Worm (Caenorhabditis elegans) whole organism, L2 larva: ENCODE data around the gene col-85.

Source experiments
- C34F6.9 ChIP-seq: fragments of 150-350 bp; optimal IDR thresholded peaks from 2 replicates; lab custom pipeline; 2014; ENCODE audit warnings: missing biosample characterization, missing genetic modification characterization
- F13H6.1 ChIP-seq: sonication (generic microtip); optimal IDR thresholded peaks from 2 replicates; lab custom pipeline; 2016; ENCODE audit warnings: missing genetic modification characterization, missing compliant biosample characterization
- R02D3.7 ChIP-seq: fragments of 150-350 bp; optimal IDR thresholded peaks from 2 replicates; lab custom pipeline; 2014; ENCODE audit warnings: missing biosample characterization, missing genetic modification characterization
- ZK546.5 ChIP-seq: sonication (generic microtip); optimal IDR thresholded peaks from 2 replicates; lab custom pipeline; 2017; ENCODE audit warnings: missing biosample characterization, missing genetic modification characterization
- alr-1 ChIP-seq: fragments of 150-350 bp; optimal IDR thresholded peaks from 2 replicates; lab custom pipeline; 2014; ENCODE audit warnings: missing biosample characterization, missing genetic modification characterization
- aly-2 ChIP-seq: fragments of 150-350 bp; optimal IDR thresholded peaks from 2 replicates; lab custom pipeline; 2014; ENCODE audit warnings: missing biosample characterization, missing genetic modification characterization
- ama-1 ChIP-seq: fragments of 150-350 bp; optimal IDR thresholded peaks from 2 replicates; lab custom pipeline; 2018; ENCODE audit warnings: inconsistent platforms
- blmp-1 ChIP-seq: sonication (generic microtip); optimal IDR thresholded peaks from 2 replicates; lab custom pipeline; 2017; ENCODE audit warnings: missing genetic modification characterization, mild to moderate bottlenecking, missing compliant biosample characterization, antibody characterized with exemption, moderate library complexity; ENCODE audit not compliant: insufficient read depth
- ceh-82 ChIP-seq: fragments of 150-350 bp; optimal IDR thresholded peaks from 2 replicates; lab custom pipeline; 2014; ENCODE audit warnings: missing biosample characterization, missing genetic modification characterization
- crh-2 ChIP-seq: sonication (generic microtip); optimal IDR thresholded peaks from 2 replicates; lab custom pipeline; 2017; ENCODE audit warnings: missing biosample characterization, missing genetic modification characterization
- egl-27 ChIP-seq: sonication (generic microtip); optimal IDR thresholded peaks from 3 replicates; lab custom pipeline; 2017; ENCODE audit warnings: missing biosample characterization, missing genetic modification reagents, missing genetic modification characterization
- elt-1 ChIP-seq: fragments of 150-350 bp; optimal IDR thresholded peaks from 2 replicates; lab custom pipeline; 2014; ENCODE audit warnings: missing biosample characterization, missing genetic modification characterization
- elt-3 ChIP-seq: sonication (generic microtip); optimal IDR thresholded peaks from 2 replicates; lab custom pipeline; 2017; ENCODE audit warnings: missing biosample characterization, missing genetic modification characterization
- gmeb-1 ChIP-seq: fragments of 150-350 bp; optimal IDR thresholded peaks from 2 replicates; lab custom pipeline; 2014; ENCODE audit warnings: missing biosample characterization, missing genetic modification characterization
- lin-11 ChIP-seq: fragments of 150-350 bp; sonication (generic microtip); optimal IDR thresholded peaks from 2 replicates; lab custom pipeline; 2014; ENCODE audit warnings: missing biosample characterization, missing genetic modification characterization, inconsistent platforms, mixed read lengths
- lin-13 ChIP-seq: fragments of 150-350 bp; optimal IDR thresholded peaks from 2 replicates; lab custom pipeline; 2014; ENCODE audit warnings: missing biosample characterization, missing genetic modification reagents, missing genetic modification characterization
- lin-39 ChIP-seq: fragments of 150-350 bp; optimal IDR thresholded peaks from 2 replicates; lab custom pipeline; 2014; ENCODE audit warnings: missing biosample characterization, missing genetic modification reagents, missing genetic modification characterization
- lsy-2 ChIP-seq, 2 experiments: fragments of 150-350 bp in 1 of 2; sonication (generic microtip) in 1 of 2; optimal IDR thresholded peaks; 2 replicates each; lab custom pipeline; 2014 to 2017; ENCODE audit warnings: missing biosample characterization in 2 of 2, missing genetic modification characterization in 2 of 2
- mab-5 ChIP-seq: fragments of 150-350 bp; optimal IDR thresholded peaks from 2 replicates; lab custom pipeline; 2014; ENCODE audit warnings: missing biosample characterization, missing genetic modification characterization
- nhr-10 ChIP-seq: sonication (generic microtip); optimal IDR thresholded peaks from 2 replicates; lab custom pipeline; 2017; ENCODE audit warnings: missing biosample characterization, missing genetic modification characterization
- nhr-12 ChIP-seq: fragments of 150-350 bp; optimal IDR thresholded peaks from 2 replicates; lab custom pipeline; 2014; ENCODE audit warnings: missing biosample characterization, missing genetic modification characterization
- nhr-129 ChIP-seq: fragments of 150-350 bp; optimal IDR thresholded peaks from 2 replicates; lab custom pipeline; 2014; ENCODE audit warnings: missing biosample characterization, missing genetic modification characterization
- nhr-23 ChIP-seq: fragments of 150-350 bp; optimal IDR thresholded peaks from 2 replicates; lab custom pipeline; 2014; ENCODE audit warnings: missing biosample characterization, missing genetic modification reagents, missing genetic modification characterization
- nhr-25 ChIP-seq: fragments of 150-350 bp; sonication (generic microtip); optimal IDR thresholded peaks from 3 replicates; lab custom pipeline; 2014; ENCODE audit warnings: missing biosample characterization, missing genetic modification characterization
- nhr-77 ChIP-seq: fragments of 150-350 bp; optimal IDR thresholded peaks from 2 replicates; lab custom pipeline; 2014; ENCODE audit warnings: missing biosample characterization, missing genetic modification characterization
- peb-1 ChIP-seq: fragments of 150-350 bp; optimal IDR thresholded peaks from 2 replicates; lab custom pipeline; 2014; ENCODE audit warnings: missing biosample characterization, missing genetic modification characterization
- sem-4 ChIP-seq: fragments of 150-350 bp; optimal IDR thresholded peaks from 2 replicates; lab custom pipeline; 2014; ENCODE audit warnings: missing biosample characterization, missing genetic modification reagents, missing genetic modification characterization
- skn-1 ChIP-seq: sonication (generic microtip); optimal IDR thresholded peaks from 2 replicates; lab custom pipeline; 2017; ENCODE audit warnings: missing biosample characterization, missing genetic modification characterization
- sma-3 ChIP-seq: sonication (generic microtip); optimal IDR thresholded peaks from 2 replicates; lab custom pipeline; 2016; ENCODE audit warnings: missing genetic modification reagents, missing genetic modification characterization, missing compliant biosample characterization
- sma-9 ChIP-seq, 2 experiments: fragments of 150-350 bp in 1 of 2; sonication (generic microtip) in 1 of 2; optimal IDR thresholded peaks; 2 replicates each; lab custom pipeline; 2014 to 2016; ENCODE audit warnings: missing genetic modification characterization in 2 of 2, mild to moderate bottlenecking in 1 of 2, missing biosample characterization in 1 of 2, missing compliant biosample characterization in 1 of 2, missing genetic modification reagents in 1 of 2, moderate library complexity in 1 of 2
- snpc-4 ChIP-seq: fragments of 150-350 bp; optimal IDR thresholded peaks from 2 replicates; lab custom pipeline; 2014; ENCODE audit warnings: missing biosample characterization, missing genetic modification characterization
- unc-39 ChIP-seq: fragments of 150-350 bp; optimal IDR thresholded peaks from 2 replicates; lab custom pipeline; 2014; ENCODE audit warnings: missing biosample characterization, missing genetic modification characterization
- unc-55 ChIP-seq: fragments of 150-350 bp; sonication (generic microtip); optimal IDR thresholded peaks from 3 replicates; lab custom pipeline; 2014; ENCODE audit warnings: missing biosample characterization, missing genetic modification reagents, missing genetic modification characterization
- unc-62 ChIP-seq: fragments of 150-350 bp; optimal IDR thresholded peaks from 2 replicates; lab custom pipeline; 2014; ENCODE audit warnings: missing biosample characterization, missing genetic modification reagents, missing genetic modification characterization
- zag-1 ChIP-seq: fragments of 150-350 bp; optimal IDR thresholded peaks from 2 replicates; lab custom pipeline; 2014; ENCODE audit warnings: missing biosample characterization, missing genetic modification characterization

Gene col-85

DNA sequence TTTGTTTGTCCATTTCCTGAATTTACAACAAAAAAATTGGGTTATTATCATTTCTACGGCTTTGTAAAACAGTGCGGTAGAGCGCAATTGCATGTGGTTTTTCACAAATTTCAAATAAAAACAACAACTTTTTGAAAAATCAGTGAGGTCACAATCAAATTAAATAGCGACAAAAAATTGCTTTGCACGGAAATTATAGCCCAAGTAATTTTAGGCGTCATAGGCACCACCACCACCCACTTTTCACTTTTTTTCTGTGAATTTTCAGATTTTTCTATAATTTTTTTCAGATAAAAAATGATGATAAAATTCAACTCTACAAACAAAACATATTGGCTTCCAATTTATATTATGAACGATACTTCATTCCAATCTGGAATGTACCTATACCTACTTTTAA lies 37.6 kb downstream of the col-85 start, which contains the start of gene sre-38:
Gene sre-38 (plus strand): TSS at position 301 of the 400 bp plus-strand sequence.
- TF ChIP-seq lin-13 (no peak), lin-39 (no peak), lsy-2 (tag; optimal IDR thresholded peaks at IDR 0.05; lab: Kevin White, UChicago) (no peak), zag-1 (no peak)

DNA sequence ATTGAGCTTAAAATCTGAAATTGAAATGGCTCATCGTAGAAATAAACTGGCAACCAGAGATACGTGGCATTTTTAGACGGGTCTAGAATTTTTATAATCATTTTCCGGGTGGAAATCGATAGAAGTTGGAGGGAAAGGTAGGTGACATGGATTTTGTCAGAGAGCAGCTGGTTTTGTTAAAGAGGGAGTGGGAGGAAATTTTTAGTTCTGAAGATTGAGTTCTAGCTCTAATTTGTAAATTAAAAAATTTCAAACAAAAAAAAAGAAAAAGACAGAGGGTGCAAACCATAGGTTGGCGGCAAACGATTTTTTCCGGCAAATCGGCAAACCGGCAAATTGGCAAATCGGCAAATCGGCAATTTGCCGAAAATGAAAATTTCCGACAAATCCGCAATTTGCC lies 38.3 kb downstream of the col-85 start, which contains the start of gene sre-32:
Gene sre-32 (minus strand): TSS at position 101 of the 400 bp plus-strand sequence.
- TF ChIP-seq lin-13 (no peak), crh-2 (tag; lab: Kevin White, UChicago) (no peak), mab-5 (tag; lab: Kevin White, UChicago) (no peak), lsy-2 (tag; optimal IDR thresholded peaks at IDR 0.05; lab: Kevin White, UChicago) (no peak), sem-4 (tag; lab: Kevin White, UChicago) (no peak), nhr-25 (no peak), sma-9 (GFP tag; optimal IDR thresholded peaks at IDR 0.05; lab: Kevin White, UChicago) (no peak), sma-9 (tag; optimal IDR thresholded peaks at IDR 0.05; lab: Kevin White, UChicago) (no peak), nhr-23 (tag; lab: Kevin White, UChicago) (no peak), nhr-77 (tag; lab: Kevin White, UChicago) (no peak), peb-1 (tag; lab: Kevin White, UChicago) (no peak), unc-39 (tag; lab: Kevin White, UChicago) (no peak), nhr-12 (tag; lab: Kevin White, UChicago) (no peak), F13H6.1 (tag; lab: Kevin White, UChicago) (no peak), ZK546.5 (tag; lab: Kevin White, UChicago) (no peak), egl-27 (tag; lab: Kevin White, UChicago) (no peak)

DNA sequence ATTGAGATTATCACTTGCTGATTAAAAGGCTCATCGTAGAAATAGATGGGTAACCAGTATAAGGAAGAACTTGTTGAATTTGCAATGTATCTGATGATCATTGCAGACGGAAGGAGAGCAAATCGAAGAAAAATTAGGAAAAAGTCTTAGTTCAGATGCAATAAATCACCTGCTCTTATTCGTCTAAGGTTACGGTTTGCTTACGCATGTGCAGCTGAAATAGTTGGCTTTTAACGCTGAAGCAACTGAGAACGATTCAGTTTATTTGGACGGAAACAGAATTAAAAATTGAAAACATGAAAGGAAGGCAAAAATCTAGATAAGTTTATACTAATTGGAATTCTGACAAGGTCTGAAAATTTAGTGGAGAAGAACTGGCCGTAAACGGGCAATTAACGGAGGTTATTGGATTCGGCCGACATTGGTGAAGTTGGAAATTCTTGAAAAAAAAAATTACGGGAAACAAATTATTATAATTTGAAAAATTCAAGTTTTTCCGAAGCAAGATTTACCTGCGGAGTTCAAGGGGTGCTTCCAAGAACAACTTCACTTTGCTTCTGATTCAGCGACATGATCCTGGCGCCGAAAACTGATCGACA lies 42.0 kb downstream of the col-85 start, which contains the start of the genes sre-35 and sre-33:
Gene sre-35 (minus strand): TSS at position 101 of the 599 bp plus-strand sequence.
Gene sre-33 (plus strand): TSS at position 549 of the 599 bp plus-strand sequence.
- TF ChIP-seq lsy-2 (tag; optimal IDR thresholded peaks at IDR 0.05; lab: Kevin White, UChicago) (no peak), lin-13 (no peak), ceh-82 (tag; lab: Kevin White, UChicago) (no peak), sem-4 (tag; lab: Kevin White, UChicago) (no peak), nhr-12 (tag; lab: Kevin White, UChicago) (no peak), crh-2 (tag; lab: Kevin White, UChicago) (no peak), egl-27 (tag; lab: Kevin White, UChicago) (no peak), unc-62 (GFP tag; lab: Kevin White, UChicago) (no peak), alr-1 (tag; lab: Kevin White, UChicago) (no peak), nhr-129 (tag; lab: Kevin White, UChicago) (no peak), skn-1 (tag; lab: Kevin White, UChicago) (no peak), elt-3 (no peak)

DNA sequence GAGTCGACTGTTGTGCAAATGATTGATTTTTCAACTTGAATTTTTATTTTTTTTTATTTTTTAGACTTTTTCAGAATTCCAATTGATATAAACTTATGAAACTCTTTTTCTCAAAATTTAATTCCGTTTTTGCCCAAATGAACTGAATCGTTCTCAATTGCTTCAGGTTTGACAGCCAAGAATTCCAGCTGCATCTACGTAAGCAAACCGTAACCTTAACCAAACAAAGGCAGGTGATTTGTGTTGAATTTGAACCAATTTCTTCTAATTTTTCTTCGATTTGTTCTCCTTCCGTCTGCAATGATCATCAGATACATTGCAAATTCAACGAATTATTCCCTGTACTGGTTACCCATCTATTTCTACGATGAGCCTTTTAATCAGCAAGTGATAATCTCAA lies 45.0 kb downstream of the col-85 start, which contains the start of gene sre-34:
Gene sre-34 (plus strand): TSS at position 301 of the 400 bp plus-strand sequence.
- no peak for TF ChIP-seq peb-1 (tag; lab: Kevin White, UChicago)
- TF ChIP-seq R02D3.7 (tag; lab: Kevin White, UChicago) = no peak
- no peak for TF ChIP-seq sem-4 (tag; lab: Kevin White, UChicago)
- no peak for TF ChIP-seq C34F6.9 (tag; lab: Kevin White, UChicago)
- TF ChIP-seq blmp-1 (tag; lab: Kevin White, UChicago) = no peak
- no peak for TF ChIP-seq crh-2 (tag; lab: Kevin White, UChicago)
- TF ChIP-seq sma-9 (GFP tag; optimal IDR thresholded peaks at IDR 0.05; lab: Kevin White, UChicago) = no peak
- no peak for TF ChIP-seq sma-9 (tag; optimal IDR thresholded peaks at IDR 0.05; lab: Kevin White, UChicago)
- no peak for TF ChIP-seq sma-3

- TF ChIP-seq unc-39 (tag; lab: Kevin White, UChicago) = no peak
- no peak for TF ChIP-seq nhr-23 (tag; lab: Kevin White, UChicago)
- TF ChIP-seq snpc-4 (tag; lab: Kevin White, UChicago) = no peak
- TF ChIP-seq egl-27 (tag; lab: Kevin White, UChicago) = no peak
- no peak for TF ChIP-seq ama-1
- no peak for TF ChIP-seq nhr-10 (tag; lab: Kevin White, UChicago)
- TF ChIP-seq sma-9 (GFP tag; optimal IDR thresholded peaks at IDR 0.05; lab: Kevin White, UChicago) = no peak
- TF ChIP-seq sma-9 (tag; optimal IDR thresholded peaks at IDR 0.05; lab: Kevin White, UChicago) = no peak
- no peak for TF ChIP-seq aly-2 (tag; lab: Kevin White, UChicago)
- TF ChIP-seq peb-1 (tag; lab: Kevin White, UChicago) = no peak
- TF ChIP-seq lin-13 = no peak
- TF ChIP-seq gmeb-1 = no peak
- TF ChIP-seq unc-55 = no peak
- TF ChIP-seq elt-1 = no peak
- no peak for TF ChIP-seq elt-3
- no peak for TF ChIP-seq lin-11 (tag; lab: Kevin White, UChicago)
- TF ChIP-seq crh-2 (tag; lab: Kevin White, UChicago) = no peak
Observed at ce11 chrII:12448241-12448640, 46.7 kb downstream of the col-85 start, which contains the start of gene srh-27. Gene srh-27 (plus strand): TSS chrII:12448541.
